Worm (Caenorhabditis elegans): ENCODE measurements around the gene F32H5.1.

DNA sequence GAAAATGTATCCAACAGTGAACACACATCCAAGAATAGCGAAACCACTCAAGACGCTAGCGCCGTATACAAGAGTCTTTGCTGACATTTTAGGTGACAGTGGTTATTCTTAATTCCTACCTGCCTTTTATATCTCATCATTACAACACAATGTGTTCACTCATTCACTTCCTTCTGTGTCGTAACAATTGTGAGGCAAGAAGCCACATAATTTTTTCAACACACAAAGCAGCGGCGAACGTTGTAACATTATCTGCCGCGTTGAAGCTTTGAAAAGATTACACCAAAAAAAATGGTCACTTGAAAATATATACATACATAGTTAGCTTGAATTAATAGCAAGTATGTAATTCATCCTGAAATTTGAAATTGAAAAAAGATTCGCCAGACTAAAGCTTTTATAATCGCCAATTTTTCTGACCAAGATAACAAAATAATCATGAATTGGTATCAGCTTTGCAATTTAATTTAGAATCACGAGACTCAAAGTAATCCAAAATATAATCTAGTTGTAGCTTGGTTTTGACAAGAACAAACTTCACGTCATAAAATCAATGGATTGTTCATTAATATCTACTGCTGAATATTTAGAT is 39.8 kb downstream of the F32H5.1 start, which contains the start of the genes col-161 and srh-18:
- no peak for TF ChIP-seq unc-39 (tag; optimal IDR thresholded peaks at IDR 0.05)
- TF ChIP-seq mdl-1 (tag; optimal IDR thresholded peaks at IDR 0.05) = no peak
